Worm (Caenorhabditis elegans): ENCODE measurements around the gene otpl-3.
A peak's percentile ranks its signal among the peaks of the same experiment; 100 is the strongest.

otpl-3 gene

DNA sequence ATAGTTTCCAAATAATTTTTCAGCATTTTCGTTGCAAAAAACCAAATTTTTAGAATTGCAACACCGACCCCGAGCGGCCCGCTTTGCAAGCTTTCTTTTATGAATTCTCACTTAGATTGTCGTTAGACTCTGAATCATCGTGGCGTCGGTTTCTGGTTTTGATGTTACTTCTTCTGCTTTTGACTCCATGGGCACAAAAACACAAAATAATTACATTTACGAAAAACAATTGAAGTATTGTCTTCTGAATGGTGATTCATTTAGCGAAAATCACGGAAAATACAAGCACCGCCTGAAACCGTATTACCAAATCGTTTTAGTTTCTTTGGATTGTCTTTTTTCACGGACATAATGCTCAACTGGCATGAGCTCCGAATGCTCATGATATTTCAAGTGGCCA is 23.5 kb downstream of the otpl-3 start, which contains the start of gene pes-23:
Gene pes-23 (plus strand): TSS at position 301 of the 400 bp plus-strand sequence.
- TF ChIP-seq bed-3 (GFP tag; optimal IDR thresholded peaks at IDR 0.05) = no peak
- TF ChIP-seq cnd-1 (tag; optimal IDR thresholded peaks at IDR 0.05) = no peak
- no peak for TF ChIP-seq mls-2 (tag; optimal IDR thresholded peaks at IDR 0.05)
- no peak for TF ChIP-seq blmp-1 (tag; optimal IDR thresholded peaks at IDR 0.05)
- TF ChIP-seq elt-1 (tag; optimal IDR thresholded peaks at IDR 0.05; ENCODE audit: borderline replicate concordance, insufficient read depth) = no peak
- TF ChIP-seq hlh-1 (tag; optimal IDR thresholded peaks at IDR 0.05) = no peak
- no peak for TF ChIP-seq mab-5 (tag; optimal IDR thresholded peaks at IDR 0.05)
- no peak for TF ChIP-seq M03D4.4 (tag; optimal IDR thresholded peaks at IDR 0.05)
- TF ChIP-seq nhr-28 (tag; optimal IDR thresholded peaks at IDR 0.05) = no peak
- TF ChIP-seq unc-120 (tag; optimal IDR thresholded peaks at IDR 0.05; ENCODE audit: poor library complexity, severe bottlenecking) = no peak
- no peak for TF ChIP-seq elt-3 (tag; optimal IDR thresholded peaks at IDR 0.05)
- no peak for TF ChIP-seq nhr-237 (tag; optimal IDR thresholded peaks at IDR 0.05)
- TF ChIP-seq drap-1 (GFP tag; optimal IDR thresholded peaks at IDR 0.05) = no peak
- no peak for TF ChIP-seq ceh-39 (tag; optimal IDR thresholded peaks at IDR 0.05)
- TF ChIP-seq sem-2 (GFP tag; optimal IDR thresholded peaks at IDR 0.05) = no peak
- TF ChIP-seq flh-1 (GFP tag; optimal IDR thresholded peaks at IDR 0.05) = no peak
- TF ChIP-seq nhr-2 (tag; optimal IDR thresholded peaks at IDR 0.05) = no peak
- TF ChIP-seq ces-1 (GFP tag; optimal IDR thresholded peaks at IDR 0.05) = no peak

DNA sequence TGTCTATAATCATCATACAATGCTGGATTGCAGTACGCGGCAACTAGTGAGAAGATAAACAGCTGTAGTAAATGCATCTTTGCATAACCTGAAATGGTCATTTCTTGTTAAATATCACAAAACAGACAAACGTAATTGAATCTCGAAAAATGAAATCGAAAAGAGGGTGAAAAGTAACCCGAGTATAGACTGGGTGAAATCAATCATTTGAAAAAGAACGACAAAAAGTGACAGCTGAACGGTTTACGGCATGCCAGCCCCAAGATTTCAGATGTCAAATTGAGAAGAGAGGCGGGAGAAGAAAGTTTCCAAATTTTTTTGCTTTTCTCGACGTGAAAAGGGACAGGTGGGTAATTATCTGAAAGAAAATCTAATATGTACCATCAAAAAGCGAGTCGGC is 24.7 kb downstream of the otpl-3 start, which contains the start of gene F14B8.4:
Gene F14B8.4 (minus strand): TSS at position 101 of the 400 bp plus-strand sequence.
- TF ChIP-seq flh-1 (GFP tag; optimal IDR thresholded peaks at IDR 0.05) (no peak), ceh-39 (tag; optimal IDR thresholded peaks at IDR 0.05) (no peak), mep-1 (tag; optimal IDR thresholded peaks at IDR 0.05) (no peak), hlh-1 (tag; optimal IDR thresholded peaks at IDR 0.05) (no peak), cnd-1 (tag; optimal IDR thresholded peaks at IDR 0.05) (no peak), unc-39 (tag; optimal IDR thresholded peaks at IDR 0.05) (no peak), ces-1 (GFP tag; optimal IDR thresholded peaks at IDR 0.05) (no peak), elt-3 (tag; optimal IDR thresholded peaks at IDR 0.05) (no peak), drap-1 (GFP tag; optimal IDR thresholded peaks at IDR 0.05) (no peak), nhr-2 (tag; optimal IDR thresholded peaks at IDR 0.05) (no peak), snpc-4 (tag; optimal IDR thresholded peaks at IDR 0.05) (no peak), lsy-2 (tag; optimal IDR thresholded peaks at IDR 0.05) (no peak), elt-1 (tag; optimal IDR thresholded peaks at IDR 0.05; ENCODE audit: borderline replicate concordance, insufficient read depth) (no peak), unc-120 (tag; optimal IDR thresholded peaks at IDR 0.05; ENCODE audit: poor library complexity, severe bottlenecking) (no peak), nhr-12 (tag; optimal IDR thresholded peaks at IDR 0.05) (no peak), sptf-1 (tag; optimal IDR thresholded peaks at IDR 0.05) (no peak), zip-8 (tag; optimal IDR thresholded peaks at IDR 0.05) (no peak), ham-2 (GFP tag; optimal IDR thresholded peaks at IDR 0.05) (no peak), pha-4 (tag; optimal IDR thresholded peaks at IDR 0.05) (no peak), blmp-1 (tag; optimal IDR thresholded peaks at IDR 0.05) (no peak)

DNA sequence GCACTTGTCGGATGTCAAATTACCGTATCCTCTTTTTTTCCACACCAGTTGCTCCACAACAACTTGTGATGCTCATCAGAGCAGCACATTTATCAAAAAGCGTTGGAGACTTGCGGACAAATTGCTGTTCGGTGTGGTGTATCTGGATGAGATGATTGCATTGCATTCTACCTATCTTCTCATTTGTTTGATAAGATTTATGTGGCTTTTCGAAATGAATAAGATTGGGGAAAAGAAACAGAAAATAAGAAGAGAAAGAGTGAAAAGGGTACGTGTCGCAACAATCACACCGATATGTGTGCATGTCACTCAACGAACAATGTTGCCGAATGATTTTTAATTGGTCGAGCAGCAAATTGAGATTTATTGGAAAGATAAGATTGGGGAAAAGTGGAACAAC is 30.5 kb downstream of the otpl-3 start:
- TF ChIP-seq ztf-11 (tag; optimal IDR thresholded peaks at IDR 0.05) = no peak
- TF ChIP-seq ces-1 (GFP tag; optimal IDR thresholded peaks at IDR 0.05) = no peak
- no peak for TF ChIP-seq mep-1 (tag; optimal IDR thresholded peaks at IDR 0.05)
- no peak for TF ChIP-seq blmp-1 (tag; optimal IDR thresholded peaks at IDR 0.05)
- TF ChIP-seq unc-120 (tag; optimal IDR thresholded peaks at IDR 0.05; ENCODE audit: poor library complexity, severe bottlenecking) = peak; percentile 56
- TF ChIP-seq zip-8 (tag; optimal IDR thresholded peaks at IDR 0.05) = no peak
- peak; percentile 95 for TF ChIP-seq unc-62 (GFP tag; optimal IDR thresholded peaks at IDR 0.05)
- no peak for TF ChIP-seq pha-4 (tag; optimal IDR thresholded peaks at IDR 0.05)
- no peak for TF ChIP-seq lin-32 (GFP tag; optimal IDR thresholded peaks at IDR 0.05)
- TF ChIP-seq ham-2 (GFP tag; optimal IDR thresholded peaks at IDR 0.05) = no peak
- no peak for TF ChIP-seq nhr-76 (tag; optimal IDR thresholded peaks at IDR 0.05)
- TF ChIP-seq flh-1 (GFP tag; optimal IDR thresholded peaks at IDR 0.05) = no peak
- TF ChIP-seq M03D4.4 (tag; optimal IDR thresholded peaks at IDR 0.05) = no peak
- no peak for TF ChIP-seq nhr-2 (tag; optimal IDR thresholded peaks at IDR 0.05)
- peak; percentile 43 for TF ChIP-seq mab-5 (tag; optimal IDR thresholded peaks at IDR 0.05)
- no peak for TF ChIP-seq mls-2 (tag; optimal IDR thresholded peaks at IDR 0.05)
- TF ChIP-seq sem-2 (GFP tag; optimal IDR thresholded peaks at IDR 0.05) = no peak

DNA sequence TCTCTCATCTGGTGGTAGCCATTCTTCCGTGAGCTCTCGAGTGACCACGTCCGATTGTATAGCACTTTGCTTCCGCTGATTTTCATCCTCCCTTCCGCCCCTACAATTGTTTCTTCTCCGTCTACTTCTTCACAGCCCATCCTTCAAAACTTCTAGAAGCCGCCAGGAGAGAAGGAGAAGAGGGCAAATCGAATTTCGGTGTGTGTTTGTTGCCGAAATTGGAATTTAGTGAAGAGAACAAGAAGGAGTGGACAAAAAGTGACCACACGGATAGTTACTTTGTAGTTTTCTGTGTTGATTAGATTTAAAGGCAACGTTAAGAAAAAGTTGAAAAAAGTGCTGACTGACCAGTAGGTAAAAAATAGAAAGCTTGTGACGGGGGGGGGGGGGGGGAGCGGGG is 31.5 kb downstream of the otpl-3 start:
- peak; percentile 83 for TF ChIP-seq ces-1 (GFP tag; optimal IDR thresholded peaks at IDR 0.05)
- no peak for TF ChIP-seq sptf-1 (tag; optimal IDR thresholded peaks at IDR 0.05)

DNA sequence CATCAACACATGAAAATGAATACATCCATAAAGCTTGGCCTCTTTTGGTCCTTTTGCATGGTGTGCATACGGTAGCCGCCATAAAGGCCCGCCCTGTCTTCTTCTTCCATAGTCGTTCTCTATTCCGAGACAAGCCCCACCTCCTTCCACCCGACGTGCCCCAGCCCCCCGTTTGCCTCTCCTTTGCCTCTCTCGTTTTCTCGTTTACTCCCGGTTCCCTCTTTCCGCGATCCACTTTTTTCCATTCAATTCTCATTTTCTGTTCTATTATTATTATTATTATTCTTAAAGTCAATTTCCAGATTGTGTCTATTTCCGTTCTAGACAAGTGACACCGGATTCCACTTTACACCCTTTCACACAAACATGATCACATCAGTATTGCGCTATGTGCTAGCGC is 35.2 kb downstream of the otpl-3 start, which contains the start of gene unc-6:
Gene unc-6 (plus strand): TSS at position 301 of the 400 bp plus-strand sequence.
- no peak for TF ChIP-seq nhr-12 (tag; optimal IDR thresholded peaks at IDR 0.05)
- TF ChIP-seq pha-4 (tag; optimal IDR thresholded peaks at IDR 0.05) = no peak
- TF ChIP-seq cnd-1 (tag; optimal IDR thresholded peaks at IDR 0.05) = no peak
- no peak for TF ChIP-seq nhr-237 (tag; optimal IDR thresholded peaks at IDR 0.05)
- no peak for TF ChIP-seq ceh-43 (GFP tag; optimal IDR thresholded peaks at IDR 0.05)
- TF ChIP-seq mls-2 (tag; optimal IDR thresholded peaks at IDR 0.05) = no peak
- no peak for TF ChIP-seq ham-2 (GFP tag; optimal IDR thresholded peaks at IDR 0.05)
